Fruit fly (Drosophila melanogaster) whole organism, embryonic: Measurements from ENCODE around the gene Eip63E.

Experiments used
- CG10274 ChIP-seq: fragments of 200-800 bp; sonication (Bioruptor generic); optimal IDR thresholded peaks from 3 replicates; lab custom pipeline; 2017; ENCODE audit warnings: missing biosample characterization, mild to moderate bottlenecking, missing genetic modification characterization
- CG10565 ChIP-seq: fragments of 200-800 bp; sonication (Bioruptor generic); optimal IDR thresholded peaks from 3 replicates; lab custom pipeline; 2016; ENCODE audit warnings: missing biosample characterization, mild to moderate bottlenecking, missing genetic modification characterization
- CG11696 ChIP-seq: fragments of 200-800 bp; sonication (Bioruptor generic); IDR thresholded peaks from 2 replicates; pipeline ENCODE4 v1.3.6; 2022; ENCODE audit warnings: missing biosample characterization, missing genetic modification characterization
- CG16813 ChIP-seq: fragments of 200-800 bp; sonication (Bioruptor generic); IDR thresholded peaks from 3 replicates; pipeline ENCODE4 v1.3.6; 2022; ENCODE audit warnings: missing biosample characterization, missing genetic modification characterization; ENCODE audit not compliant: partially characterized antibody
- CG17361 ChIP-seq: fragments of 200-800 bp; sonication (Bioruptor generic); IDR thresholded peaks from 3 replicates; pipeline ENCODE4 v1.3.6; 2022; ENCODE audit warnings: missing biosample characterization, missing genetic modification characterization
- CG3847 ChIP-seq: fragments of 200-800 bp; sonication (Bioruptor generic); IDR thresholded peaks from 2 replicates; pipeline ENCODE4 v1.3.6; 2022; ENCODE audit warnings: missing biosample characterization, missing genetic modification characterization
- CG42726 ChIP-seq: fragments of 200-800 bp; sonication (Bioruptor generic); IDR thresholded peaks from 2 replicates; pipeline ENCODE4 v1.3.6; 2022; ENCODE audit warnings: missing biosample characterization, missing genetic modification characterization; ENCODE audit not compliant: partially characterized antibody
- CG4404 ChIP-seq: fragments of 200-800 bp; sonication (Bioruptor generic); IDR thresholded peaks from 2 replicates; pipeline ENCODE4 v1.3.6; 2022; ENCODE audit warnings: missing biosample characterization, missing genetic modification characterization
- CG6272 ChIP-seq: fragments of 200-800 bp; sonication (Bioruptor generic); IDR thresholded peaks from 2 replicates; pipeline ENCODE4 v1.3.6; 2022; ENCODE audit warnings: missing biosample characterization, missing genetic modification characterization
- CG6654 ChIP-seq: fragments of 200-800 bp; sonication (Bioruptor generic); optimal IDR thresholded peaks from 2 replicates; lab custom pipeline; 2017; ENCODE audit warnings: missing biosample characterization, mild to moderate bottlenecking, missing genetic modification characterization
- CG6689 ChIP-seq: fragments of 200-800 bp; sonication (Bioruptor generic); IDR thresholded peaks from 2 replicates; pipeline ENCODE4 v1.3.6; 2022; ENCODE audit warnings: missing biosample characterization, missing genetic modification characterization
- CG6765 ChIP-seq: fragments of 200-800 bp; sonication (Bioruptor generic); optimal IDR thresholded peaks from 3 replicates; lab custom pipeline; 2017; ENCODE audit warnings: missing biosample characterization, mild to moderate bottlenecking, missing genetic modification characterization
- CHES-1-like ChIP-seq: fragments of 200-800 bp; sonication (Bioruptor generic); optimal IDR thresholded peaks from 2 replicates; lab custom pipeline; 2016; ENCODE audit warnings: missing biosample characterization, missing genetic modification characterization
- Dbx ChIP-seq: fragments of 200-800 bp; sonication (Bioruptor generic); IDR thresholded peaks from 3 replicates; pipeline ENCODE4 v1.3.6; 2022; ENCODE audit warnings: missing biosample characterization, missing genetic modification characterization
- Ets97D ChIP-seq: fragments of 200-800 bp; sonication (Bioruptor generic); optimal IDR thresholded peaks from 3 replicates; lab custom pipeline; 2016; ENCODE audit warnings: missing biosample characterization, missing genetic modification characterization
- Fer2 ChIP-seq: fragments of 200-800 bp; sonication (Bioruptor generic); optimal IDR thresholded peaks from 2 replicates; lab custom pipeline; 2018; ENCODE audit warnings: missing biosample characterization, mild to moderate bottlenecking, missing genetic modification characterization, moderate library complexity
- H15 ChIP-seq: fragments of 200-800 bp; sonication (Bioruptor generic); IDR thresholded peaks from 3 replicates; pipeline ENCODE4 v1.3.6; 2022; ENCODE audit warnings: missing biosample characterization, missing genetic modification characterization
- HHEX ChIP-seq: fragments of 200-800 bp; sonication (Bioruptor generic); optimal IDR thresholded peaks from 3 replicates; lab custom pipeline; 2017; ENCODE audit warnings: missing biosample characterization, mild to moderate bottlenecking, missing genetic modification characterization, missing genetic modification reagents
- Nf-YA ChIP-seq: fragments of 200-800 bp; sonication (Bioruptor generic); IDR thresholded peaks from 2 replicates; pipeline ENCODE4 v1.3.6; 2022; ENCODE audit warnings: missing biosample characterization, missing genetic modification characterization
- Optix ChIP-seq: fragments of 200-800 bp; sonication (Bioruptor generic); IDR thresholded peaks from 3 replicates; pipeline ENCODE4 v1.3.6; 2022; ENCODE audit warnings: missing biosample characterization, missing genetic modification characterization
- Pdp1 ChIP-seq, 2 experiments: fragments of 200-800 bp; sonication (Bioruptor generic); optimal IDR thresholded peaks; 3 replicates each; lab custom pipeline; 2016; ENCODE audit warnings: missing biosample characterization in 2 of 2, missing genetic modification characterization in 2 of 2, mild to moderate bottlenecking in 1 of 2, moderate library complexity in 1 of 2
- ap ChIP-seq: fragments of 200-800 bp; sonication (Bioruptor generic); IDR thresholded peaks from 2 replicates; pipeline ENCODE4 v1.3.6; 2022; ENCODE audit warnings: missing biosample characterization, missing genetic modification characterization
- ara ChIP-seq: fragments of 200-800 bp; sonication (Bioruptor generic); IDR thresholded peaks from 2 replicates; pipeline ENCODE4 v1.3.6; 2022; ENCODE audit warnings: missing biosample characterization, missing genetic modification characterization
- ash1 ChIP-seq: fragments of 200-800 bp; sonication (Bioruptor generic); optimal IDR thresholded peaks from 2 replicates; lab custom pipeline; 2018; ENCODE audit warnings: missing biosample characterization, mild to moderate bottlenecking, missing genetic modification characterization
- bcd ChIP-seq: fragments of 200-800 bp; sonication (Bioruptor generic); optimal IDR thresholded peaks from 2 replicates; lab custom pipeline; 2017; ENCODE audit warnings: missing biosample characterization, mild to moderate bottlenecking, missing genetic modification characterization
- br ChIP-seq: fragments of >200 bp; optimal IDR thresholded peaks from 2 replicates; lab custom pipeline; 2017
- corto ChIP-seq: fragments of 200-800 bp; sonication (Bioruptor generic); optimal IDR thresholded peaks from 2 replicates; lab custom pipeline; 2016; ENCODE audit warnings: missing biosample characterization, mild to moderate bottlenecking, missing genetic modification characterization, moderate library complexity
- ems ChIP-seq: fragments of 200-800 bp; sonication (Bioruptor generic); optimal IDR thresholded peaks from 3 replicates; lab custom pipeline; 2016; ENCODE audit warnings: missing biosample characterization, missing genetic modification characterization
- en ChIP-seq: fragments of 200-800 bp; sonication (Bioruptor generic); optimal IDR thresholded peaks from 2 replicates; lab custom pipeline; 2016; ENCODE audit warnings: missing biosample characterization, missing genetic modification characterization
- esg ChIP-seq: fragments of 200-800 bp; sonication (Bioruptor generic); conservative IDR thresholded peaks from 2 replicates; pipeline ENCODE4 v1.3.6; 2022; ENCODE audit warnings: missing biosample characterization, missing genetic modification characterization
- fu2 ChIP-seq: fragments of 200-800 bp; sonication (Bioruptor generic); optimal IDR thresholded peaks from 2 replicates; lab custom pipeline; 2016; ENCODE audit warnings: missing biosample characterization, missing genetic modification characterization
- hb ChIP-seq: fragments of 200-800 bp; sonication (Bioruptor generic); IDR thresholded peaks from 3 replicates; pipeline ENCODE4 v1.3.6; 2022; ENCODE audit warnings: missing biosample characterization, missing genetic modification characterization; ENCODE audit not compliant: partially characterized antibody
- klu ChIP-seq: fragments of 200-800 bp; sonication (Bioruptor generic); IDR thresholded peaks from 2 replicates; pipeline ENCODE4 v1.3.6; 2022; ENCODE audit warnings: missing biosample characterization, missing genetic modification characterization
- kni ChIP-seq: fragments of 200-800 bp; sonication (Bioruptor generic); optimal IDR thresholded peaks from 3 replicates; lab custom pipeline; 2017; ENCODE audit warnings: mild to moderate bottlenecking, missing biosample characterization, missing genetic modification reagents, missing genetic modification characterization
- lola ChIP-seq, 3 experiments: fragments of >200 bp in 2 of 3; fragments of 200-800 bp in 1 of 3; sonication (Bioruptor generic) in 1 of 3; optimal IDR thresholded peaks; 2 replicates each; lab custom pipeline; 2017 to 2019; ENCODE audit warnings: missing biosample characterization in 3 of 3, missing genetic modification characterization in 3 of 3, mild to moderate bottlenecking in 1 of 3, moderate library complexity in 1 of 3
- nom ChIP-seq: fragments of 200-800 bp; sonication (Bioruptor generic); optimal IDR thresholded peaks from 2 replicates; lab custom pipeline; 2017; ENCODE audit warnings: missing biosample characterization, missing genetic modification characterization, mild to moderate bottlenecking, moderate library complexity, missing genetic modification reagents
- pfk ChIP-seq: fragments of 200-800 bp; sonication (Bioruptor generic); optimal IDR thresholded peaks from 2 replicates; lab custom pipeline; 2018; ENCODE audit warnings: missing biosample characterization, mild to moderate bottlenecking, missing genetic modification characterization, moderate library complexity
- phol ChIP-seq: fragments of 200-800 bp; sonication (Bioruptor generic); optimal IDR thresholded peaks from 3 replicates; lab custom pipeline; 2018; ENCODE audit warnings: missing biosample characterization, mild to moderate bottlenecking, missing genetic modification characterization, moderate library complexity
- prd ChIP-seq, 3 experiments: fragments of >200 bp in 2 of 3; fragments of 200-800 bp in 1 of 3; sonication (Bioruptor generic) in 1 of 3; optimal IDR thresholded peaks in 2 of 3; IDR thresholded peaks in 1 of 3; 2 replicates in 2 of 3; 3 replicates in 1 of 3; pipeline versions ENCODE4 v1.3.6 to Lab custom; 2017 to 2022; ENCODE audit warnings: missing biosample characterization in 1 of 3, missing genetic modification characterization in 1 of 3
- pros ChIP-seq: fragments of 200-800 bp; sonication (Bioruptor generic); optimal IDR thresholded peaks from 3 replicates; lab custom pipeline; 2019; ENCODE audit warnings: missing biosample characterization, mild to moderate bottlenecking, missing genetic modification characterization, moderate library complexity
- sqz ChIP-seq: fragments of 200-800 bp; sonication (Bioruptor generic); optimal IDR thresholded peaks from 3 replicates; lab custom pipeline; 2018; ENCODE audit warnings: missing biosample characterization, mild to moderate bottlenecking, missing genetic modification characterization
- usp ChIP-seq: fragments of >200 bp; optimal IDR thresholded peaks from 2 replicates; lab custom pipeline; 2017; ENCODE audit warnings: missing biosample characterization, missing genetic modification characterization
- vnd ChIP-seq: fragments of 200-800 bp; sonication (Bioruptor generic); IDR thresholded peaks from 3 replicates; pipeline ENCODE4 v1.3.6; 2022; ENCODE audit warnings: missing biosample characterization, missing genetic modification characterization; ENCODE audit not compliant: partially characterized antibody

Gene Eip63E

dm6 chr3L:3634107-3634737 lies 118.7 kb downstream of the Eip63E start (continued):
- TF ChIP-seq usp (GFP tag; lab: Kevin White, UChicago) = no peak
- TF ChIP-seq CG17361 (GFP tag; lab: Robert Waterston, UW) = peak; percentile 80
- TF ChIP-seq pfk (GFP tag; lab: Kevin White, UChicago) = no peak
- TF ChIP-seq CG10274 (GFP tag; lab: Kevin White, UChicago) = no peak
- peak; percentile 60 for TF ChIP-seq sqz (GFP tag; lab: Kevin White, UChicago)
- TF ChIP-seq Dbx (GFP tag; lab: Robert Waterston, UW) = no peak
- TF ChIP-seq Fer2 (tag; lab: Kevin White, UChicago) = no peak
- no peak for TF ChIP-seq HHEX
- no peak for TF ChIP-seq CHES-1-like (GFP tag; lab: Kevin White, UChicago)
- no peak for TF ChIP-seq Optix
- peak; percentile 61 for TF ChIP-seq pros
- peak; percentile 56 for TF ChIP-seq CG6689 (GFP tag; lab: Robert Waterston, UW)
- no peak for TF ChIP-seq ash1 (GFP tag; lab: Kevin White, UChicago)
- peak; percentile 80 for TF ChIP-seq ara (GFP tag; lab: Robert Waterston, UW)
- TF ChIP-seq H15 (GFP tag; lab: Robert Waterston, UW) = no peak
- no peak for TF ChIP-seq CG3847 (GFP tag; lab: Robert Waterston, UW)
- TF ChIP-seq nom = peak; percentile 32
- TF ChIP-seq fu2 (GFP tag; lab: Kevin White, UChicago) = no peak
- no peak for TF ChIP-seq hb (GFP tag; lab: Robert Waterston, UW)
- TF ChIP-seq br (lab: Kevin White, UChicago) = no peak
- peak; percentile 16 for TF ChIP-seq CG6654 (GFP tag; lab: Kevin White, UChicago)
- no peak for TF ChIP-seq CG42726 (GFP tag; lab: Robert Waterston, UW)
- no peak for TF ChIP-seq CG10565 (GFP tag; lab: Kevin White, UChicago)
- TF ChIP-seq Pdp1 (GFP tag; optimal IDR thresholded peaks at IDR 0.05; lab: Kevin White, UChicago) = no peak
- TF ChIP-seq Ets97D (GFP tag; lab: Kevin White, UChicago) = no peak
- TF ChIP-seq lola (GFP tag; optimal IDR thresholded peaks at IDR 0.05; lab: Kevin White, UChicago) = peak in 1 of 3 experiments; percentile 78
- no peak for TF ChIP-seq klu (GFP tag; lab: Robert Waterston, UW)
- TF ChIP-seq CG16813 (GFP tag; lab: Robert Waterston, UW) = no peak
- TF ChIP-seq CG6272 (GFP tag; lab: Robert Waterston, UW) = no peak
- TF ChIP-seq CG6765 = no peak
- no peak for TF ChIP-seq CG4404 (GFP tag; lab: Robert Waterston, UW)
- TF ChIP-seq CG11696 (GFP tag; lab: Robert Waterston, UW) = no peak
- TF ChIP-seq ems (GFP tag; lab: Kevin White, UChicago) = no peak
- no peak for TF ChIP-seq corto (GFP tag; lab: Kevin White, UChicago)
- TF ChIP-seq esg = peak; percentile 46; the same call in 1 of the 2 replicates
- no peak for TF ChIP-seq Nf-YA
- peak; percentile 78 for TF ChIP-seq phol
- peak; percentile 52 for TF ChIP-seq kni (GFP tag; lab: Kevin White, UChicago)
- TF ChIP-seq prd (optimal IDR thresholded peaks at IDR 0.05; lab: Kevin White, UChicago) = no peak
- TF ChIP-seq prd (GFP tag; IDR thresholded peaks at IDR 0.05; lab: Robert Waterston, UW) = peak; percentile 56; the same call in 1 of the 3 replicates
- TF ChIP-seq en (GFP tag; lab: Kevin White, UChicago) = no peak
- no peak for TF ChIP-seq vnd (GFP tag; lab: Robert Waterston, UW)
- TF ChIP-seq ap (GFP tag; lab: Robert Waterston, UW) = peak; percentile 52; the same call in 1 of the 2 replicates
- TF ChIP-seq bcd = peak; percentile 61
